Fruit fly (Drosophila melanogaster) whole organism, pupa: ENCODE results near the gene Mrm2.

Experiments used
- CG34367 ChIP-seq: fragments of 200-800 bp; sonication (Bioruptor generic); optimal IDR thresholded peaks from 2 replicates; lab custom pipeline; 2018; ENCODE audit warnings: missing biosample characterization, mild to moderate bottlenecking, missing genetic modification characterization
- CG4496 ChIP-seq: fragments of 200-800 bp; sonication (Bioruptor generic); IDR thresholded peaks from 3 replicates; pipeline ENCODE4 v1.3.6; 2022; ENCODE audit warnings: missing biosample characterization, missing genetic modification characterization
- Snoo ChIP-seq: fragments of 200-800 bp; sonication (Bioruptor generic); optimal IDR thresholded peaks from 3 replicates; lab custom pipeline; 2017; ENCODE audit warnings: missing biosample characterization, mild to moderate bottlenecking, missing genetic modification characterization, inconsistent platforms
- rn ChIP-seq: fragments of 200-800 bp; sonication (Bioruptor generic); IDR thresholded peaks from 2 replicates; pipeline ENCODE4 v1.3.6; 2022; ENCODE audit warnings: missing biosample characterization, missing genetic modification characterization

dm6 chr3R:19908863-19909343 is 47.5 kb downstream of the Mrm2 start:
- peak; percentile 69 for TF ChIP-seq CG34367 (tag; lab: Kevin White, UChicago)
- peak; percentile 89 for TF ChIP-seq CG4496 (GFP tag; lab: Robert Waterston, UW)
- TF ChIP-seq rn (GFP tag; lab: Robert Waterston, UW) = peak; percentile 52
- peak; percentile 82 for TF ChIP-seq Snoo (tag; lab: Kevin White, UChicago)
